Fruit fly (Drosophila melanogaster): ENCODE results near the gene Abp1.

The Abp1 gene

dm6 chr3L:13513112-13513538 lies 27.0 kb upstream of the Abp1 start, which contains the start of the genes Vps36 and Liprin-beta (continued):
- TF ChIP-seq CG34224 (GFP tag; IDR thresholded peaks at IDR 0.05; ENCODE audit: partially characterized antibody), result peak; percentile 88
- TF ChIP-seq Opbp (GFP tag; IDR thresholded peaks at IDR 0.05; ENCODE audit: partially characterized antibody), result peak; percentile 90; the same call in 2 of the 3 replicates
- peak; percentile 65 for TF ChIP-seq CG17612 (GFP tag; IDR thresholded peaks at IDR 0.05)
- no peak for TF ChIP-seq CG12071 (GFP tag; optimal IDR thresholded peaks at IDR 0.05)
- peak; percentile 85 for TF ChIP-seq slou (GFP tag; optimal IDR thresholded peaks at IDR 0.05)
- TF ChIP-seq CG9797 (GFP tag; optimal IDR thresholded peaks at IDR 0.05), result peak; percentile 59
- no peak for TF ChIP-seq CkIIα-i1 (GFP tag; IDR thresholded peaks at IDR 0.05)
- peak; percentile 83 for TF ChIP-seq CG9876 (GFP tag; optimal IDR thresholded peaks at IDR 0.05)
- TF ChIP-seq CG10654 (GFP tag; optimal IDR thresholded peaks at IDR 0.05), result peak; percentile 28
- TF ChIP-seq CG3995 (GFP tag; optimal IDR thresholded peaks at IDR 0.05), result peak; percentile 84
- no peak for TF ChIP-seq CG13894 (tag; optimal IDR thresholded peaks at IDR 0.05)
- peak; percentile 67 for TF ChIP-seq Six4 (GFP tag; optimal IDR thresholded peaks at IDR 0.05)
- peak; percentile 89 for TF ChIP-seq phol (tag; optimal IDR thresholded peaks at IDR 0.05)
- peak; percentile 75 for TF ChIP-seq psq (GFP tag; optimal IDR thresholded peaks at IDR 0.05)
- peak; percentile 83 for TF ChIP-seq CG9727 (GFP tag; optimal IDR thresholded peaks at IDR 0.05)
- TF ChIP-seq CG17186 (GFP tag; optimal IDR thresholded peaks at IDR 0.05), result peak; percentile 91
- TF ChIP-seq ac (GFP tag; optimal IDR thresholded peaks at IDR 0.05), result peak; percentile 72
- peak; percentile 76 for TF ChIP-seq CG15514 (GFP tag; optimal IDR thresholded peaks at IDR 0.05)
- peak; percentile 88 for TF ChIP-seq CG30020 (tag; optimal IDR thresholded peaks at IDR 0.05)
- TF ChIP-seq Aef1 (GFP tag; IDR thresholded peaks at IDR 0.05), result peak; percentile 93
- no peak for TF ChIP-seq Hr39 (optimal IDR thresholded peaks at IDR 0.05)
- TF ChIP-seq CG2712 (tag; optimal IDR thresholded peaks at IDR 0.05), result peak; percentile 87
- peak; percentile 13; the same call in 1 of the 2 replicates for TF ChIP-seq sens-2 (GFP tag; IDR thresholded peaks at IDR 0.05)
- peak; percentile 85 for TF ChIP-seq Fer3 (tag; optimal IDR thresholded peaks at IDR 0.05)
- peak; percentile 90 for TF ChIP-seq Atf-2 (GFP tag; optimal IDR thresholded peaks at IDR 0.05)
- TF ChIP-seq ken (GFP tag; IDR thresholded peaks at IDR 0.05), result peak; percentile 90
- peak; percentile 83 for TF ChIP-seq ci (GFP tag; IDR thresholded peaks at IDR 0.05)
- TF ChIP-seq ewg (GFP tag; optimal IDR thresholded peaks at IDR 0.05), result peak; percentile 65
- TF ChIP-seq CG11247 (GFP tag; IDR thresholded peaks at IDR 0.05), result peak; percentile 84
- TF ChIP-seq CG9932 (GFP tag; IDR thresholded peaks at IDR 0.05), result peak; percentile 97
- TF ChIP-seq sisA (GFP tag; IDR thresholded peaks at IDR 0.05), result peak; percentile 93
- TF ChIP-seq CG11560 (tag; IDR thresholded peaks at IDR 0.05), result peak; percentile 68; the same call in 2 of the 3 replicates
- TF ChIP-seq Rx (GFP tag; IDR thresholded peaks at IDR 0.05), result peak; percentile 60
- TF ChIP-seq insv (GFP tag; optimal IDR thresholded peaks at IDR 0.05), result peak in 1 of 2 experiments; percentile 21
- no peak for TF ChIP-seq hkb (optimal IDR thresholded peaks at IDR 0.05)
- peak; percentile 75 for TF ChIP-seq hkb (GFP tag; IDR thresholded peaks at IDR 0.05)
- no peak for TF ChIP-seq CG4707 (GFP tag; optimal IDR thresholded peaks at IDR 0.05)
- TF ChIP-seq Hmr (GFP tag; optimal IDR thresholded peaks at IDR 0.05), result no peak
- TF ChIP-seq ranshi (GFP tag; IDR thresholded peaks at IDR 0.05), result peak; percentile 90
- peak; percentile 79 for TF ChIP-seq CG33557 (GFP tag; optimal IDR thresholded peaks at IDR 0.05)
- TF ChIP-seq Atf3 (GFP tag; optimal IDR thresholded peaks at IDR 0.05), result peak; percentile 86
- peak; percentile 88 for TF ChIP-seq Side (GFP tag; optimal IDR thresholded peaks at IDR 0.05)
- peak; percentile 85 for TF ChIP-seq CG14667 (GFP tag; IDR thresholded peaks at IDR 0.05)
- no peak for TF ChIP-seq nerfin-1 (tag; optimal IDR thresholded peaks at IDR 0.05)
- TF ChIP-seq bbx (GFP tag; IDR thresholded peaks at IDR 0.05; ENCODE audit: partially characterized antibody), result peak; percentile 84
- peak; percentile 62 for TF ChIP-seq kah (GFP tag; optimal IDR thresholded peaks at IDR 0.05)
- no peak for TF ChIP-seq gem (tag; optimal IDR thresholded peaks at IDR 0.05)
- peak; percentile 85 for TF ChIP-seq ssp (GFP tag; IDR thresholded peaks at IDR 0.05)
- peak; percentile 89 for TF ChIP-seq HLH3B (GFP tag; IDR thresholded peaks at IDR 0.05)
- no peak for TF ChIP-seq br (optimal IDR thresholded peaks at IDR 0.05)
- TF ChIP-seq ato (GFP tag; IDR thresholded peaks at IDR 0.05; ENCODE audit: partially characterized antibody), result peak; percentile 74
- TF ChIP-seq chn (GFP tag; optimal IDR thresholded peaks at IDR 0.05), result peak; percentile 91

All from whole organism, embryonic.